Worm (Caenorhabditis elegans) whole organism, mixed stage, embryonic: ENCODE data around the gene gar-1.

Experiments used
- M03D4.4 ChIP-seq: sonication (generic microtip); optimal IDR thresholded peaks from 2 replicates; lab custom pipeline; 2017; ENCODE audit warnings: mild to moderate bottlenecking, missing genetic modification characterization, missing compliant biosample characterization
- bed-3 ChIP-seq: fragments of 200-800 bp; sonication (Bioruptor generic); optimal IDR thresholded peaks from 3 replicates; lab custom pipeline; 2018; ENCODE audit warnings: mild to moderate bottlenecking, missing genetic modification characterization, moderate library complexity, missing compliant biosample characterization
- ceh-39 ChIP-seq: fragments of 150-350 bp; optimal IDR thresholded peaks from 2 replicates; lab custom pipeline; 2014; ENCODE audit warnings: missing biosample characterization, missing genetic modification characterization
- ceh-83 ChIP-seq: fragments of 200-800 bp; sonication (Bioruptor generic); optimal IDR thresholded peaks from 2 replicates; lab custom pipeline; 2018; ENCODE audit warnings: mild to moderate bottlenecking, missing genetic modification characterization, missing compliant biosample characterization
- cnd-1 ChIP-seq: fragments of 200-800 bp; sonication (Bioruptor generic); optimal IDR thresholded peaks from 2 replicates; lab custom pipeline; 2018; ENCODE audit warnings: mild to moderate bottlenecking, missing genetic modification characterization, missing compliant biosample characterization
- drap-1 ChIP-seq: fragments of 200-800 bp; sonication (Bioruptor generic); optimal IDR thresholded peaks from 3 replicates; lab custom pipeline; 2018; ENCODE audit warnings: mild to moderate bottlenecking, missing genetic modification characterization, missing compliant biosample characterization
- elt-1 ChIP-seq: sonication (generic microtip); optimal IDR thresholded peaks from 2 replicates; lab custom pipeline; 2017; ENCODE audit warnings: missing genetic modification characterization, mild to moderate bottlenecking, missing compliant biosample characterization, antibody characterized with exemption, moderate library complexity, borderline replicate concordance; ENCODE audit not compliant: insufficient read depth
- elt-3 ChIP-seq: fragments of 150-350 bp; optimal IDR thresholded peaks from 2 replicates; lab custom pipeline; 2014; ENCODE audit warnings: missing biosample characterization, missing genetic modification characterization
- flh-1 ChIP-seq: fragments of 200-800 bp; sonication (Bioruptor generic); optimal IDR thresholded peaks from 2 replicates; lab custom pipeline; 2018; ENCODE audit warnings: mild to moderate bottlenecking, missing genetic modification characterization, moderate library complexity, missing compliant biosample characterization
- ham-2 ChIP-seq: fragments of 200-800 bp; sonication (Bioruptor generic); optimal IDR thresholded peaks from 2 replicates; lab custom pipeline; 2018; ENCODE audit warnings: mild to moderate bottlenecking, missing genetic modification characterization, missing compliant biosample characterization
- hlh-1 ChIP-seq: fragments of 150-350 bp; optimal IDR thresholded peaks from 2 replicates; lab custom pipeline; 2014; ENCODE audit warnings: missing biosample characterization, missing genetic modification reagents, missing genetic modification characterization
- lin-13 ChIP-seq: fragments of 150-350 bp; optimal IDR thresholded peaks from 2 replicates; lab custom pipeline; 2014; ENCODE audit warnings: missing biosample characterization, missing genetic modification characterization
- lin-32 ChIP-seq: fragments of 200-800 bp; sonication (Bioruptor generic); optimal IDR thresholded peaks from 2 replicates; lab custom pipeline; 2018; ENCODE audit warnings: mild to moderate bottlenecking, missing genetic modification characterization, missing compliant biosample characterization
- lsy-2 ChIP-seq: fragments of 150-350 bp; optimal IDR thresholded peaks from 2 replicates; lab custom pipeline; 2014; ENCODE audit warnings: missing biosample characterization, missing genetic modification characterization
- mab-5 ChIP-seq: fragments of 150-350 bp; optimal IDR thresholded peaks from 2 replicates; lab custom pipeline; 2014; ENCODE audit warnings: missing biosample characterization, missing genetic modification characterization
- mep-1 ChIP-seq: fragments of 150-350 bp; optimal IDR thresholded peaks from 2 replicates; lab custom pipeline; 2017; ENCODE audit warnings: missing biosample characterization, missing genetic modification reagents, missing genetic modification characterization, inconsistent platforms
- mls-2 ChIP-seq: sonication (generic microtip); optimal IDR thresholded peaks from 2 replicates; lab custom pipeline; 2016; ENCODE audit warnings: mild to moderate bottlenecking, missing genetic modification characterization, moderate library complexity, missing compliant biosample characterization
- nhr-12 ChIP-seq: fragments of 150-350 bp; optimal IDR thresholded peaks from 2 replicates; lab custom pipeline; 2014; ENCODE audit warnings: missing biosample characterization, missing genetic modification characterization
- nhr-2 ChIP-seq: fragments of 150-350 bp; optimal IDR thresholded peaks from 2 replicates; lab custom pipeline; 2014; ENCODE audit warnings: missing biosample characterization, missing genetic modification characterization
- nhr-237 ChIP-seq: fragments of 150-350 bp; optimal IDR thresholded peaks from 2 replicates; lab custom pipeline; 2014; ENCODE audit warnings: missing biosample characterization, missing genetic modification characterization
- nhr-28 ChIP-seq: fragments of 150-350 bp; optimal IDR thresholded peaks from 2 replicates; lab custom pipeline; 2014; ENCODE audit warnings: missing biosample characterization, missing genetic modification characterization
- pha-4 ChIP-seq: fragments of 150-350 bp; optimal IDR thresholded peaks from 2 replicates; lab custom pipeline; 2018; ENCODE audit warnings: missing biosample characterization, missing genetic modification reagents, missing genetic modification characterization
- sem-2 ChIP-seq: fragments of 200-800 bp; sonication (Bioruptor generic); optimal IDR thresholded peaks from 2 replicates; lab custom pipeline; 2018; ENCODE audit warnings: mild to moderate bottlenecking, missing genetic modification characterization, missing compliant biosample characterization
- snpc-4 ChIP-seq: fragments of 150-350 bp; optimal IDR thresholded peaks from 2 replicates; lab custom pipeline; 2014; ENCODE audit warnings: missing biosample characterization, missing genetic modification characterization
- tbx-8 ChIP-seq: fragments of 200-800 bp; sonication (Bioruptor generic); optimal IDR thresholded peaks from 2 replicates; lab custom pipeline; 2018; ENCODE audit warnings: mild to moderate bottlenecking, missing genetic modification characterization, moderate library complexity, missing compliant biosample characterization
- unc-120 ChIP-seq: sonication (generic microtip); optimal IDR thresholded peaks from 2 replicates; lab custom pipeline; 2017; ENCODE audit warnings: missing genetic modification characterization, missing compliant biosample characterization; ENCODE audit not compliant: poor library complexity, severe bottlenecking
- unc-39 ChIP-seq: fragments of 150-350 bp; optimal IDR thresholded peaks from 2 replicates; lab custom pipeline; 2014; ENCODE audit warnings: missing biosample characterization, missing genetic modification characterization
- unc-62 ChIP-seq: fragments of 150-350 bp; optimal IDR thresholded peaks from 2 replicates; lab custom pipeline; 2014; ENCODE audit warnings: missing biosample characterization, missing genetic modification reagents, missing genetic modification characterization
- zip-8 ChIP-seq: fragments of 150-350 bp; optimal IDR thresholded peaks from 2 replicates; lab custom pipeline; 2014; ENCODE audit warnings: missing biosample characterization, missing genetic modification characterization
- ztf-11 ChIP-seq: fragments of 150-350 bp; optimal IDR thresholded peaks from 2 replicates; lab custom pipeline; 2014; ENCODE audit warnings: missing biosample characterization, missing genetic modification characterization

Gene gar-1

DNA sequence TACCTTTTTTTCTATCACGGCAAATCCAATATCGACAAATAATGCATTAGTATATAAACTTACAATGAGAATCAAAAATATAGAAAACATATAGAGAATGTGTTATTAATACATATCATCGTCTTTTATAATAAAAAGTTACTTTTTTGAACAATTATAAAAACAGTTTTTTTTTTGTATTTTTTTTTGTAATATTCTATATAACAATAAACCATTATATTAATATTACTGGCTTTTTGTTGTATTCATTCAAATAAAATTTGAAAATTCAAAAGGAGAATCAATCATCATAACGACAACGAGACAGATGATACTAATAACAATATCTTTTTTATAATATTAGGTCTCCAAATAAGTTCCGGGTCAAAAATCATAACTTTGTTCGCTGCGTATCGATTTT, 47.1 kb downstream of the gar-1 start, which contains the start of gene K10C2.8:
K10C2.8 (minus strand) TSS at position 101 of the 400 bp plus-strand sequence.
- TF ChIP-seq ztf-11 (tag; lab: Kevin White, UChicago) (no peak), unc-62 (GFP tag; lab: Kevin White, UChicago) (no peak), lin-32 (GFP tag; lab: Kevin White, UChicago) (no peak), unc-120 (no peak), nhr-28 (tag; lab: Kevin White, UChicago) (no peak), drap-1 (no peak), lin-13 (tag; lab: Kevin White, UChicago) (no peak), mab-5 (tag; lab: Kevin White, UChicago) (no peak), elt-3 (no peak), tbx-8 (GFP tag; lab: Kevin White, UChicago) (no peak), pha-4 (tag; lab: Kevin White, UChicago) (no peak), bed-3 (GFP tag; lab: Kevin White, UChicago) (no peak), unc-39 (tag; lab: Kevin White, UChicago) (no peak), mep-1 (tag; lab: Kevin White, UChicago) (no peak), hlh-1 (tag; lab: Kevin White, UChicago) (no peak), nhr-237 (tag; lab: Kevin White, UChicago) (no peak), flh-1 (GFP tag; lab: Kevin White, UChicago) (no peak), sem-2 (GFP tag; lab: Kevin White, UChicago) (no peak)

DNA sequence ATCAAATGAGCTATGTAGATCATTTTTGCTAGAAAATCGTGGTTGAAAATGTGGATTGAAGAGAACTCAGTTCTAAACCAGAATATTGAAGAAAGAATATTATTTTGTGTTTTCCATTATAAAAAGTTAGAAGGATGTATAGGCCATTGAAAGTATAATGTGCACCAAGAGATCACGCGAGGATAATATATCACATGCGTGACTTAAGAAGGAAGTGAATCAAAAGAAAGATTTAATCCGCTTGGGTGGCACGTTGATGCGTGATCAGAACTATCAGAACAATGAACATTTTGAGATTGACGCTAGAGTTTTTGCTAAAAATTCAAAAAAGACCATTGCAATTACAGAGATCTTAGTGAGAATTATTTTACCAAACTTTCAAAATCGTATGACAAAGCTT, 48.9 kb downstream of the gar-1 start:
- TF ChIP-seq lin-32 (GFP tag; lab: Kevin White, UChicago) (no peak), unc-62 (GFP tag; lab: Kevin White, UChicago) (no peak), pha-4 (tag; lab: Kevin White, UChicago) (no peak), elt-3 (no peak), lin-13 (tag; lab: Kevin White, UChicago) (no peak), elt-1 (no peak), ham-2 (GFP tag; lab: Kevin White, UChicago) (no peak), ceh-83 (no peak), sem-2 (GFP tag; lab: Kevin White, UChicago) (no peak), lsy-2 (tag; lab: Kevin White, UChicago) (no peak), mab-5 (tag; lab: Kevin White, UChicago) (no peak), unc-39 (tag; lab: Kevin White, UChicago) (no peak), tbx-8 (GFP tag; lab: Kevin White, UChicago) (no peak), nhr-12 (tag; lab: Kevin White, UChicago) (no peak)

DNA sequence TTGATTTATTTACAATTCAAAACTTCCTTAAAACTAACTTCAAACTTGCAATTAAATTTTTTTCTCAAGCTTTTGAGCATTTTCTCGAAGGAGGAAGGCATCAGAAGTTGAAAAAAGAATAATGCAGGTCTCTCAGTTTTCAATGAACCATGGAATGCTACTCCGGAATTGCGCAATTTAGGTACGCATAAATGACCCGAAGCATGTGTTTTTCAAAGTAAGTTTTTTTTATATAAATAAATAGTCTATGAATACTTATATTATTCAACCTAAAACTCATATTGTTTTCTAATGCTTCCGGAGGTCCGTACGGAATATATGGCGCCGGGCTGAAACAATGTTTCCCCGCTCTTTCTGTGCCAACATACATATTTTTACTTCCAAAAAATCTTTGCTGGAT, 51.0 kb downstream of the gar-1 start, which contains the start of gene K10C2.2:
K10C2.2 (minus strand) TSS at position 101 of the 400 bp plus-strand sequence.
- no peak for TF ChIP-seq pha-4 (tag; lab: Kevin White, UChicago)
- TF ChIP-seq elt-1 = no peak
- no peak for TF ChIP-seq bed-3 (GFP tag; lab: Kevin White, UChicago)
- no peak for TF ChIP-seq mep-1 (tag; lab: Kevin White, UChicago)
- no peak for TF ChIP-seq nhr-237 (tag; lab: Kevin White, UChicago)
- TF ChIP-seq nhr-12 (tag; lab: Kevin White, UChicago) = no peak
- no peak for TF ChIP-seq nhr-28 (tag; lab: Kevin White, UChicago)
- TF ChIP-seq hlh-1 (tag; lab: Kevin White, UChicago) = no peak
- TF ChIP-seq mab-5 (tag; lab: Kevin White, UChicago) = no peak
- no peak for TF ChIP-seq flh-1 (GFP tag; lab: Kevin White, UChicago)
- TF ChIP-seq ceh-39 (tag; lab: Kevin White, UChicago) = no peak
- no peak for TF ChIP-seq unc-62 (GFP tag; lab: Kevin White, UChicago)
- no peak for TF ChIP-seq unc-39 (tag; lab: Kevin White, UChicago)
- no peak for TF ChIP-seq ceh-83
- no peak for TF ChIP-seq cnd-1
- no peak for TF ChIP-seq elt-3
- TF ChIP-seq nhr-2 = no peak

DNA sequence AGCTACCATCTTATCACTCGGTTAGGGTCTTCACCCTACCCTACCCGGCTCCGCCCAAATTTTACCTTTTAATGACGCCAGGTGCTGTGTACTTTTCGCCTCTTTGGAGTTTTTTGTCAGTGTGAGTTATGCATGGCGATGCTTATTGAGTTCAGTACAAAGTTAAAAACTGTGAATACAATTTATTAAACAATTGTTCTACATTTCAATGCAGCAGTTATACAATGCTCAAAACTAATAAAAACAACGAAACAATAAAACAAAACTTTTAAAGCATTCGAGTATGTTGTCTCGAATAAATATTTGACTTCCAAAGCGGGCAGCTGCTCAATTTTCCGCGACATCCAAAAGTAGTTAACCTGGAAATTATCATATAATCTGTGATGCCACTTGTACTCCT, 54.2 kb downstream of the gar-1 start, which contains the start of gene ctsa-2:
ctsa-2 (minus strand) TSS at position 101 of the 400 bp plus-strand sequence.
- TF ChIP-seq M03D4.4 (tag; lab: Kevin White, UChicago) (no peak), unc-62 (GFP tag; lab: Kevin White, UChicago) (no peak), lsy-2 (tag; lab: Kevin White, UChicago) (no peak), zip-8 (tag; lab: Kevin White, UChicago) (no peak), sem-2 (GFP tag; lab: Kevin White, UChicago) (no peak), pha-4 (tag; lab: Kevin White, UChicago) (no peak), tbx-8 (GFP tag; lab: Kevin White, UChicago) (no peak), mls-2 (tag; lab: Kevin White, UChicago) (no peak), ceh-39 (tag; lab: Kevin White, UChicago) (no peak), bed-3 (GFP tag; lab: Kevin White, UChicago) (no peak), hlh-1 (tag; lab: Kevin White, UChicago) (no peak), snpc-4 (tag; lab: Kevin White, UChicago) (no peak), nhr-28 (tag; lab: Kevin White, UChicago) (no peak), cnd-1 (no peak), flh-1 (GFP tag; lab: Kevin White, UChicago) (no peak), elt-1 (no peak)
